Fruit fly (Drosophila melanogaster): Measurements from ENCODE around the gene Alg14.

DNA sequence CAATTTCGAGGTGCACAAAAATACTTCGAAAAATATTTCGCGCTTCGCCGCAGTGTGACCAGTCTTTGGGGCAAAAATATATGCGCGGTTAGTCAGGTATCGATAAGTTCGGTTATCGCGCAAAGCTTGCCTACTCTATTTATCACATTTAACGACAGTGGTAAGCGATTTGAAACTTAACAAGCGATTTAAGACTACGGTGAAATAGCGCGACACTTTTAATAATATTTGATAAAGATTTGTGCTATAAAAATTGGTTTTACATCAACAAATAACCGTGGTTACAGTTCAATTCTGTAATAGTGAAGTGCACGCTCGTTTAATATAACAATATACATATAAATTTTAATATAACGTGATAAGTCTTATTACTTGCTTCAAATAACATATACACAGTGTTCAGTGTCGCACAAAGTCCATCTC lies 3.4 kb downstream of the Alg14 start, which contains the start of gene mh:
- TF ChIP-seq Myc (optimal IDR thresholded peaks at IDR 0.05) (no peak), insv (optimal IDR thresholded peaks at IDR 0.05) (no peak), h (optimal IDR thresholded peaks at IDR 0.05) (no peak)
